Worm (Caenorhabditis elegans) whole organism, midembryonic: ENCODE data around the gene Y43F8B.9.

Source experiments
- T22C8.4 ChIP-seq: fragments of 200-800 bp; sonication (Bioruptor generic); IDR thresholded peaks from 2 replicates; pipeline ENCODE4 v1.3.6; 2022; ENCODE audit warnings: missing genetic modification characterization, missing compliant biosample characterization
- cog-1 ChIP-seq: sonication (generic microtip); optimal IDR thresholded peaks from 2 replicates; lab custom pipeline; 2016; ENCODE audit warnings: missing genetic modification characterization, missing compliant biosample characterization
- flt-1 ChIP-seq: fragments of 200-800 bp; sonication (Bioruptor generic); IDR thresholded peaks from 2 replicates; pipeline ENCODE4 v1.3.6; 2022; ENCODE audit warnings: missing genetic modification characterization, missing compliant biosample characterization
- med-1 ChIP-seq: sonication (generic microtip); optimal IDR thresholded peaks from 2 replicates; lab custom pipeline; 2017; ENCODE audit warnings: missing genetic modification characterization, mild to moderate bottlenecking, missing compliant biosample characterization, antibody characterized with exemption, missing genetic modification reagents; ENCODE audit not compliant: insufficient read depth
- ref-1 ChIP-seq: fragments of 200-800 bp; sonication (Bioruptor generic); conservative IDR thresholded peaks from 2 replicates; pipeline ENCODE4 v1.3.6; 2022; ENCODE audit warnings: missing genetic modification reagents, missing genetic modification characterization, missing compliant biosample characterization
- ztf-23 ChIP-seq: fragments of 200-800 bp; sonication (Bioruptor generic); IDR thresholded peaks from 2 replicates; pipeline ENCODE4 v1.3.6; 2022; ENCODE audit warnings: missing genetic modification reagents, missing genetic modification characterization, missing compliant biosample characterization
- ztf-29 ChIP-seq: fragments of 200-800 bp; sonication (Bioruptor generic); IDR thresholded peaks from 2 replicates; pipeline ENCODE4 v1.3.6; 2022; ENCODE audit warnings: missing genetic modification reagents, missing genetic modification characterization, missing compliant biosample characterization

- no peak for TF ChIP-seq flt-1 (GFP tag; lab: Robert Waterston, UW)
- TF ChIP-seq ztf-23 (GFP tag; lab: Robert Waterston, UW) = no peak
- no peak for TF ChIP-seq ztf-29 (GFP tag; lab: Robert Waterston, UW)
- no peak for TF ChIP-seq ref-1 (GFP tag; lab: Robert Waterston, UW)
- no peak for TF ChIP-seq med-1 (GFP tag; lab: Kevin White, UChicago)
- no peak for TF ChIP-seq T22C8.4 (GFP tag; lab: Robert Waterston, UW)
- TF ChIP-seq cog-1 (tag; lab: Kevin White, UChicago) = no peak
Observed at ce11 chrV:19484507-19484906, 6.6 kb downstream of the Y43F8B.9 start, which contains the start of gene Y43F8B.17.
